Worm (Caenorhabditis elegans) whole organism, mixed stage, embryonic: ENCODE results near the gene mrpl-35.

Experiments used
- lin-13 ChIP-seq: fragments of 150-350 bp; optimal IDR thresholded peaks from 2 replicates; lab custom pipeline; 2014; ENCODE audit warnings: missing biosample characterization, missing genetic modification characterization
- lin-32 ChIP-seq: fragments of 200-800 bp; sonication (Bioruptor generic); optimal IDR thresholded peaks from 2 replicates; lab custom pipeline; 2018; ENCODE audit warnings: mild to moderate bottlenecking, missing genetic modification characterization, missing compliant biosample characterization

DNA sequence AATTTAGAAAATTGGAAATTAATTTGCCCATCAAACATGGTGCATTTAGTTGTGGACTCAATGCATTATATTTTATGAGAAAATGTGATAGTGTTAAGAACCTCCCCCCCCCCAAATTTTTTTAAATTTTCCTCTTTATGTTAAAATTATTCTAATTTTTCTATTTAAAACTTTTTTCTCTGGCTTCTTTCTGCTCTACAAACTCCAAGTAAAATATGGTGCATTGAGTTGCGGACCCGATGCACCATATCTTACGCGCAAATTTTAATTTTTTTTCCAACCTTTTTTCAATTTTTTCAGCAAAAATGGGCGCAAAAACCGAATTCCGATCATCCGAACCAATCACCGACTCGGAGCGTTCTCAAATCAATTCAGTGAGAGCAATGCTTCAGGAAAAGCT, 27.7 kb upstream of the mrpl-35 start, which contains the start of gene C34C12.6:
- TF ChIP-seq lin-13 (no peak), lin-32 (no peak)
